Worm (Caenorhabditis elegans) whole organism, mixed stage, embryonic: ENCODE measurements around the gene K08F8.7.

Source experiments
- ceh-39 ChIP-seq: fragments of 150-350 bp; optimal IDR thresholded peaks from 2 replicates; lab custom pipeline; 2014; ENCODE audit warnings: missing biosample characterization, missing genetic modification characterization
- lsy-2 ChIP-seq: fragments of 150-350 bp; optimal IDR thresholded peaks from 2 replicates; lab custom pipeline; 2014; ENCODE audit warnings: missing biosample characterization, missing genetic modification characterization
- mep-1 ChIP-seq: fragments of 150-350 bp; optimal IDR thresholded peaks from 2 replicates; lab custom pipeline; 2017; ENCODE audit warnings: missing biosample characterization, missing genetic modification reagents, missing genetic modification characterization, inconsistent platforms

DNA sequence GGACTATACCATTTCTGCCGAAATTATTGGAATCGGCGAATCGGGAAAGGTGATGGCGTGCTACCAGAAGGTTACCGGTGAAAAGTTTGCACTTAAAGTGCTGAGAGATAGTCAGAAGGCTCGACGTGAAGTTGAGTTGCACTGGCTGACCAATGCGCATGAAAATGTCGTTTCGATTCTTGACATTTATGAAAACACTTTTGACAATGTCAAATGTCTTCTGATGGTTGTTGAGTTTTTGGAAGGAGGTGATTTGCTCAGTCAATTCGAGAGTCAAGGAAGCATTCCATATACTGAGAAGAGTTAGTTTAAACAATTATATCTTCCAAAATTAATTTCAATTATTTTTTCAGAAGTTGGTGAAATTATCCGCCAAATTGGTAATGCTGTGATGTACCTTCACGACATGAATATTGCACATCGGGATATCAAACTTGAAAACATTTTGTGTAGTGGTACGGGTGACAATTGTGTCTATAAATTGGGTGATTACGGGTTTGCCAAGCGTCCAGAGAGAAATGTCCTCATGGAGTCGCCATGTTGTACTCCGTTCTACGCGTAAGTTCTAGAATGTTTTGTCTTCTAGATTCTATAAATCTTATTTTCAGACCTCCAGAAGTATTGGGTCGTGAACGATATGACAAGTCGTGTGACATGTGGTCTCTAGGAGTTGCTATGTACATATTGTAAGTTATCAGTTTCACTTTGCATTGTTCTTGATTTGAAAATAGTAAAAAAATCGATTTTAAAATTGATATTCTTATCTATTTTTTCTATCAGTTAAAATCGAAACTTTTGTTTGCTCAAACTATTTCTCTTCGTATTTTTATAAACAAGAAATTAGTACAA, 9.5 kb downstream of the K08F8.7 start:
- TF ChIP-seq lsy-2 (tag; lab: Kevin White, UChicago) = no peak
- no peak for TF ChIP-seq ceh-39 (tag; lab: Kevin White, UChicago)
- TF ChIP-seq mep-1 (tag; lab: Kevin White, UChicago) = no peak
